Fruit fly (Drosophila melanogaster) whole organism, embryonic: ENCODE measurements around the gene CG31855.
A peak's percentile ranks its signal among the peaks of the same experiment; 100 is the strongest.

Source experiments
- Adf1 ChIP-seq: fragments of 200-800 bp; sonication (Bioruptor generic); IDR thresholded peaks from 2 replicates; pipeline ENCODE4 v1.3.6; 2022; ENCODE audit warnings: missing biosample characterization, missing genetic modification characterization
- Atf-2 ChIP-seq: fragments of 200-800 bp; sonication (Bioruptor generic); optimal IDR thresholded peaks from 2 replicates; lab custom pipeline; 2016; ENCODE audit warnings: missing biosample characterization, missing genetic modification characterization
- CG10147 ChIP-seq: fragments of 200-800 bp; sonication (Bioruptor generic); optimal IDR thresholded peaks from 2 replicates; lab custom pipeline; 2019; ENCODE audit warnings: missing biosample characterization, mild to moderate bottlenecking, missing genetic modification characterization, moderate library complexity
- CG10209 ChIP-seq: fragments of 200-800 bp; sonication (Bioruptor generic); optimal IDR thresholded peaks from 3 replicates; lab custom pipeline; 2017; ENCODE audit warnings: missing biosample characterization, mild to moderate bottlenecking, missing genetic modification characterization, missing genetic modification reagents
- CG10543 ChIP-seq: fragments of 200-800 bp; sonication (Bioruptor generic); optimal IDR thresholded peaks from 3 replicates; lab custom pipeline; 2017; ENCODE audit warnings: missing biosample characterization, mild to moderate bottlenecking, missing genetic modification characterization, moderate library complexity
- CG10565 ChIP-seq: fragments of 200-800 bp; sonication (Bioruptor generic); optimal IDR thresholded peaks from 3 replicates; lab custom pipeline; 2016; ENCODE audit warnings: missing biosample characterization, mild to moderate bottlenecking, missing genetic modification characterization
- CG15601 ChIP-seq: fragments of 200-800 bp; sonication (Bioruptor generic); optimal IDR thresholded peaks from 3 replicates; lab custom pipeline; 2019; ENCODE audit warnings: missing biosample characterization, mild to moderate bottlenecking, missing genetic modification characterization, moderate library complexity
- CG17385 ChIP-seq: fragments of 200-800 bp; sonication (Bioruptor generic); optimal IDR thresholded peaks from 3 replicates; lab custom pipeline; 2018; ENCODE audit warnings: missing biosample characterization, mild to moderate bottlenecking, missing genetic modification characterization
- CG18619 ChIP-seq: fragments of 200-800 bp; sonication (Bioruptor generic); optimal IDR thresholded peaks from 3 replicates; lab custom pipeline; 2017; ENCODE audit warnings: missing biosample characterization, mild to moderate bottlenecking, missing genetic modification characterization
- CG18764 ChIP-seq: fragments of 200-800 bp; sonication (Bioruptor generic); optimal IDR thresholded peaks from 3 replicates; lab custom pipeline; 2016; ENCODE audit warnings: missing biosample characterization, missing genetic modification characterization
- CG2889 ChIP-seq: fragments of 200-800 bp; sonication (Bioruptor generic); IDR thresholded peaks from 3 replicates; pipeline ENCODE4 v1.3.6; 2022; ENCODE audit warnings: missing biosample characterization, missing genetic modification characterization
- CG30403 ChIP-seq: fragments of 200-800 bp; sonication (Bioruptor generic); optimal IDR thresholded peaks from 3 replicates; lab custom pipeline; 2016; ENCODE audit warnings: missing biosample characterization, missing genetic modification characterization
- CG31365 ChIP-seq: fragments of 200-800 bp; sonication (Bioruptor generic); optimal IDR thresholded peaks from 2 replicates; lab custom pipeline; 2018; ENCODE audit warnings: missing biosample characterization, mild to moderate bottlenecking, missing genetic modification characterization
- CG34224 ChIP-seq: fragments of 200-800 bp; sonication (Bioruptor generic); IDR thresholded peaks from 3 replicates; pipeline ENCODE4 v1.3.6; 2022; ENCODE audit warnings: missing biosample characterization, missing genetic modification characterization; ENCODE audit not compliant: partially characterized antibody
- CG3726 ChIP-seq: fragments of 200-800 bp; sonication (Bioruptor generic); IDR thresholded peaks from 3 replicates; pipeline ENCODE4, ENCODE4 v1.3.6; 2022; ENCODE audit warnings: missing biosample characterization, missing genetic modification characterization
- CG43689 ChIP-seq: fragments of 200-800 bp; sonication (Bioruptor generic); IDR thresholded peaks from 2 replicates; pipeline ENCODE4 v1.3.6; 2022; ENCODE audit warnings: missing biosample characterization, missing genetic modification characterization
- CG5245 ChIP-seq: fragments of 200-800 bp; sonication (Bioruptor generic); optimal IDR thresholded peaks from 3 replicates; lab custom pipeline; 2016; ENCODE audit warnings: missing biosample characterization, missing genetic modification characterization
- Chrac-16 ChIP-seq: fragments of 200-800 bp; sonication (Bioruptor generic); optimal IDR thresholded peaks from 3 replicates; lab custom pipeline; 2016; ENCODE audit warnings: missing biosample characterization, missing genetic modification characterization
- Deaf1 ChIP-seq: fragments of 200-800 bp; optimal IDR thresholded peaks from 3 replicates; lab custom pipeline; 2019; ENCODE audit warnings: missing biosample characterization, mild to moderate bottlenecking, missing genetic modification characterization, moderate library complexity
- H2.0 ChIP-seq: fragments of 200-800 bp; sonication (Bioruptor generic); IDR thresholded peaks from 2 replicates; pipeline ENCODE4 v1.3.6; 2022; ENCODE audit warnings: missing biosample characterization, missing genetic modification characterization
- Hand ChIP-seq: fragments of 200-800 bp; sonication (Bioruptor generic); optimal IDR thresholded peaks from 2 replicates; lab custom pipeline; 2017; ENCODE audit warnings: mild to moderate bottlenecking, missing biosample characterization, missing genetic modification reagents, missing genetic modification characterization
- Hey ChIP-seq: fragments of 200-800 bp; sonication (Bioruptor generic); optimal IDR thresholded peaks from 3 replicates; lab custom pipeline; 2018; ENCODE audit warnings: missing biosample characterization, mild to moderate bottlenecking, missing genetic modification characterization
- Ssrp ChIP-seq: fragments of 200-800 bp; sonication (Bioruptor generic); optimal IDR thresholded peaks from 2 replicates; lab custom pipeline; 2018; ENCODE audit warnings: missing biosample characterization, mild to moderate bottlenecking, missing genetic modification characterization, moderate library complexity
- abd-A ChIP-seq: fragments of 200-800 bp; sonication (Bioruptor generic); optimal IDR thresholded peaks from 3 replicates; lab custom pipeline; 2019; ENCODE audit warnings: missing biosample characterization, mild to moderate bottlenecking, missing genetic modification characterization, moderate library complexity
- amos ChIP-seq: fragments of 200-800 bp; sonication (Bioruptor generic); IDR thresholded peaks from 2 replicates; pipeline ENCODE4 v1.3.6; 2022; ENCODE audit warnings: missing biosample characterization, missing genetic modification characterization; ENCODE audit not compliant: partially characterized antibody
- bcd ChIP-seq: fragments of 200-800 bp; sonication (Bioruptor generic); optimal IDR thresholded peaks from 2 replicates; lab custom pipeline; 2017; ENCODE audit warnings: missing biosample characterization, mild to moderate bottlenecking, missing genetic modification characterization
- bsh ChIP-seq, 2 experiments: fragments of 200-800 bp; sonication (Bioruptor generic); optimal IDR thresholded peaks; 2 replicates each; lab custom pipeline; 2017 to 2018; ENCODE audit warnings: mild to moderate bottlenecking in 2 of 2, missing biosample characterization in 2 of 2, missing genetic modification characterization in 2 of 2, moderate library complexity in 1 of 2
- btn ChIP-seq: fragments of 200-800 bp; sonication (Bioruptor generic); optimal IDR thresholded peaks from 2 replicates; lab custom pipeline; 2016; ENCODE audit warnings: missing biosample characterization, missing genetic modification characterization
- caup ChIP-seq: fragments of 200-800 bp; sonication (Bioruptor generic); optimal IDR thresholded peaks from 3 replicates; lab custom pipeline; 2017; ENCODE audit warnings: missing biosample characterization, mild to moderate bottlenecking, missing genetic modification characterization, moderate library complexity; ENCODE audit not compliant: severe bottlenecking
- dmrt11E ChIP-seq: fragments of 200-800 bp; sonication (Bioruptor generic); optimal IDR thresholded peaks from 3 replicates; lab custom pipeline; 2018; ENCODE audit warnings: missing biosample characterization, mild to moderate bottlenecking, missing genetic modification characterization, moderate library complexity
- fd3F ChIP-seq: fragments of 200-800 bp; sonication (Bioruptor generic); optimal IDR thresholded peaks from 2 replicates; lab custom pipeline; 2018; ENCODE audit warnings: missing biosample characterization, mild to moderate bottlenecking, missing genetic modification characterization, moderate library complexity
- gem ChIP-seq: fragments of 200-800 bp; sonication (Bioruptor generic); optimal IDR thresholded peaks from 2 replicates; lab custom pipeline; 2019; ENCODE audit warnings: missing biosample characterization, mild to moderate bottlenecking, missing genetic modification characterization, moderate library complexity
- gfzf ChIP-seq: fragments of 200-800 bp; sonication (Bioruptor generic); optimal IDR thresholded peaks from 2 replicates; lab custom pipeline; 2016; ENCODE audit warnings: missing biosample characterization, mild to moderate bottlenecking, missing genetic modification characterization, moderate library complexity
- her ChIP-seq: fragments of 200-800 bp; sonication (Bioruptor generic); optimal IDR thresholded peaks from 2 replicates; lab custom pipeline; 2016; ENCODE audit warnings: missing biosample characterization, missing genetic modification characterization
- luna ChIP-seq: fragments of 200-800 bp; sonication (Bioruptor generic); optimal IDR thresholded peaks from 2 replicates; lab custom pipeline; 2016; ENCODE audit warnings: missing biosample characterization, missing genetic modification characterization
- org-1 ChIP-seq: fragments of 200-800 bp; sonication (Bioruptor generic); optimal IDR thresholded peaks from 2 replicates; lab custom pipeline; 2017; ENCODE audit warnings: missing biosample characterization, missing genetic modification characterization
- phol ChIP-seq: fragments of 200-800 bp; sonication (Bioruptor generic); optimal IDR thresholded peaks from 3 replicates; lab custom pipeline; 2018; ENCODE audit warnings: missing biosample characterization, mild to moderate bottlenecking, missing genetic modification characterization, moderate library complexity
- prd ChIP-seq, 3 experiments: fragments of >200 bp in 2 of 3; fragments of 200-800 bp in 1 of 3; sonication (Bioruptor generic) in 1 of 3; optimal IDR thresholded peaks in 2 of 3; IDR thresholded peaks in 1 of 3; 2 replicates in 2 of 3; 3 replicates in 1 of 3; pipeline versions ENCODE4 v1.3.6 to Lab custom; 2017 to 2022; ENCODE audit warnings: missing biosample characterization in 1 of 3, missing genetic modification characterization in 1 of 3
- psq ChIP-seq: fragments of 200-800 bp; sonication (Bioruptor generic); optimal IDR thresholded peaks from 2 replicates; lab custom pipeline; 2017; ENCODE audit warnings: missing biosample characterization, missing genetic modification characterization
- rib ChIP-seq: fragments of 200-800 bp; sonication (Bioruptor generic); IDR thresholded peaks from 2 replicates; pipeline ENCODE4 v1.3.6; 2022; ENCODE audit warnings: missing biosample characterization, missing genetic modification characterization
- ro ChIP-seq: fragments of 200-800 bp; sonication (Bioruptor generic); IDR thresholded peaks from 2 replicates; pipeline ENCODE4 v1.3.6; 2022; ENCODE audit warnings: missing biosample characterization, missing genetic modification characterization
- schlank ChIP-seq: fragments of 200-800 bp; sonication (Bioruptor generic); optimal IDR thresholded peaks from 2 replicates; lab custom pipeline; 2018; ENCODE audit warnings: missing biosample characterization, mild to moderate bottlenecking, missing genetic modification characterization
- sim ChIP-seq: fragments of 200-800 bp; sonication (Bioruptor generic); IDR thresholded peaks from 2 replicates; pipeline ENCODE4 v1.3.6; 2022; ENCODE audit warnings: missing biosample characterization, missing genetic modification characterization
- slou ChIP-seq: fragments of 200-800 bp; sonication (Bioruptor generic); optimal IDR thresholded peaks from 3 replicates; lab custom pipeline; 2016; ENCODE audit warnings: missing biosample characterization, missing genetic modification characterization
- sna ChIP-seq: fragments of 200-800 bp; sonication (Bioruptor generic); IDR thresholded peaks from 2 replicates; pipeline ENCODE4 v1.3.6; 2022; ENCODE audit warnings: missing biosample characterization, missing genetic modification characterization; ENCODE audit not compliant: partially characterized antibody
- so ChIP-seq: fragments of 200-800 bp; sonication (Bioruptor generic); IDR thresholded peaks from 3 replicates; pipeline ENCODE4 v1.3.6; 2022; ENCODE audit warnings: missing biosample characterization, missing genetic modification characterization
- sug ChIP-seq: fragments of 200-800 bp; optimal IDR thresholded peaks from 2 replicates; lab custom pipeline; 2019; ENCODE audit warnings: missing biosample characterization, mild to moderate bottlenecking, missing genetic modification characterization, moderate library complexity
- z ChIP-seq: fragments of 200-800 bp; sonication (Bioruptor generic); IDR thresholded peaks from 3 replicates; pipeline ENCODE4 v1.3.6; 2022; ENCODE audit warnings: missing biosample characterization, missing genetic modification characterization
- zfh2 ChIP-seq: fragments of 200-800 bp; sonication (Bioruptor generic); optimal IDR thresholded peaks from 2 replicates; lab custom pipeline; 2016; ENCODE audit warnings: missing biosample characterization, missing genetic modification characterization

CG31855 gene

DNA sequence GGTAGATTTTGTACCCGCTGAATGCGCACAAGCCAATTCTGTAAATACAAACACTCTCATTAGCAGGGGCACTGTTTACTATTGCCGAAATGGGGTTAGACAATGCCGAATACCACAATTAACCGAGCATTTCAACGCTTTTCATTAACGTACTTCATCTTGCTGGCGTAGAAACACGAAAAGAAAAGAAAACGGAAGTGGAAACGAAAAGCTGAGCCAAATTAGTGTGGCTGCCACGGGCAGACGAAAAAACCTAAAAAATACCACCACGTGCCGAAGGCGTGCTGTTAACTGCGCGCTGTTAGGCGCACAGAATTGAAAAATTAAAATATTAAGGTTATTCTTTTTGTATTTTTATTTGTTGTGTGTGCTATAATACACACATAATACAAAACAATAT lies 25.9 kb downstream of the CG31855 start, which contains the start of gene RpL24 (continued):
- TF ChIP-seq slou (GFP tag; lab: Kevin White, UChicago) (peak; percentile 83), Hey (peak; percentile 85), sim (GFP tag; lab: Robert Waterston, UW) (peak; percentile 85), amos (no peak), fd3F (peak; percentile 79), org-1 (peak; percentile 90), psq (peak; percentile 83), gfzf (GFP tag; lab: Kevin White, UChicago) (peak; percentile 88), her (GFP tag; lab: Kevin White, UChicago) (peak; percentile 93), Hand (peak; percentile 88), CG10565 (peak; percentile 70), CG5245 (peak; percentile 80), H2.0 (peak; percentile 82), Ssrp (peak; percentile 27), ro (GFP tag; lab: Robert Waterston, UW) (peak; percentile 40; the same call in 1 of the 2 replicates), Deaf1 (peak; percentile 64), bsh (GFP tag; optimal IDR thresholded peaks at IDR 0.05; lab: Kevin White, UChicago) (peak; percentile 74 to 84), bcd (GFP tag; lab: Kevin White, UChicago) (peak; percentile 95), so (GFP tag; lab: Robert Waterston, UW) (peak; percentile 92; the same call in 2 of the 3 replicates), z (peak; percentile 71), CG30403 (peak; percentile 81), CG3726 (peak; percentile 75; the same call in 2 of the 3 replicates), prd (optimal IDR thresholded peaks at IDR 0.05; lab: Kevin White, UChicago) (no peak), prd (GFP tag; IDR thresholded peaks at IDR 0.05; lab: Robert Waterston, UW) (peak; percentile 63; the same call in 2 of the 3 replicates), CG2889 (peak; percentile 53; the same call in 1 of the 3 replicates), CG31365 (tag; lab: Kevin White, UChicago) (peak; percentile 88), CG10209 (GFP tag; lab: Kevin White, UChicago) (peak; percentile 91), CG18619 (GFP tag; lab: Kevin White, UChicago) (peak; percentile 95), sug (tag; lab: Kevin White, UChicago) (peak; percentile 87), schlank (tag; lab: Kevin White, UChicago) (peak; percentile 94), phol (tag; lab: Kevin White, UChicago) (peak; percentile 83), abd-A (tag; lab: Kevin White, UChicago) (no peak), CG18764 (GFP tag; lab: Kevin White, UChicago) (peak; percentile 89), CG15601 (tag; lab: Kevin White, UChicago) (peak; percentile 84), dmrt11E (tag; lab: Kevin White, UChicago) (peak; percentile 84), CG43689 (GFP tag; lab: Robert Waterston, UW) (peak; percentile 86), CG10543 (GFP tag; lab: Kevin White, UChicago) (peak; percentile 96), gem (tag; lab: Kevin White, UChicago) (peak; percentile 80), zfh2 (GFP tag; lab: Kevin White, UChicago) (peak; percentile 69), sna (GFP tag; lab: Robert Waterston, UW) (no peak), CG17385 (GFP tag; lab: Kevin White, UChicago) (peak; percentile 91), btn (peak; percentile 89), caup (peak; percentile 99), CG10147 (GFP tag; lab: Kevin White, UChicago) (peak; percentile 85), Atf-2 (GFP tag; lab: Kevin White, UChicago) (peak; percentile 83), Chrac-16 (GFP tag; lab: Kevin White, UChicago) (peak; percentile 71), Adf1 (GFP tag; lab: Robert Waterston, UW) (peak; percentile 63), CG34224 (no peak), luna (GFP tag; lab: Kevin White, UChicago) (peak; percentile 92), rib (GFP tag; lab: Robert Waterston, UW) (peak; percentile 84)
